Fruit fly (Drosophila melanogaster) whole organism, embryonic: Measurements from ENCODE around the gene Hmt4-20.

Source experiments
- Bdp1 ChIP-seq: fragments of 200-800 bp; sonication (Bioruptor generic); optimal IDR thresholded peaks from 3 replicates; lab custom pipeline; 2016; ENCODE audit warnings: missing biosample characterization, missing genetic modification characterization
- CG10147 ChIP-seq: fragments of 200-800 bp; sonication (Bioruptor generic); optimal IDR thresholded peaks from 2 replicates; lab custom pipeline; 2019; ENCODE audit warnings: missing biosample characterization, mild to moderate bottlenecking, missing genetic modification characterization, moderate library complexity
- CG11247 ChIP-seq: fragments of 200-800 bp; sonication (Bioruptor generic); IDR thresholded peaks from 2 replicates; pipeline ENCODE4 v1.3.6; 2022; ENCODE audit warnings: missing biosample characterization, missing genetic modification characterization
- CG12104 ChIP-seq: fragments of 200-800 bp; sonication (Bioruptor generic); optimal IDR thresholded peaks from 3 replicates; lab custom pipeline; 2016; ENCODE audit warnings: missing biosample characterization, missing genetic modification characterization
- CG12391 ChIP-seq: fragments of 200-800 bp; sonication (Bioruptor generic); optimal IDR thresholded peaks from 3 replicates; lab custom pipeline; 2018; ENCODE audit warnings: missing biosample characterization, mild to moderate bottlenecking, missing genetic modification characterization, moderate library complexity
- CG12659 ChIP-seq: fragments of 200-800 bp; sonication (Bioruptor generic); optimal IDR thresholded peaks from 3 replicates; lab custom pipeline; 2017; ENCODE audit warnings: mild to moderate bottlenecking, missing biosample characterization, missing genetic modification reagents, missing genetic modification characterization
- CG14667 ChIP-seq: fragments of 200-800 bp; sonication (Bioruptor generic); IDR thresholded peaks from 2 replicates; pipeline ENCODE4 v1.3.6; 2022; ENCODE audit warnings: missing biosample characterization, missing genetic modification characterization
- CG17385 ChIP-seq: fragments of 200-800 bp; sonication (Bioruptor generic); optimal IDR thresholded peaks from 3 replicates; lab custom pipeline; 2018; ENCODE audit warnings: missing biosample characterization, mild to moderate bottlenecking, missing genetic modification characterization
- CG2875 ChIP-seq: fragments of 200-800 bp; sonication (Bioruptor generic); optimal IDR thresholded peaks from 2 replicates; lab custom pipeline; 2017; ENCODE audit warnings: missing biosample characterization, mild to moderate bottlenecking, missing genetic modification characterization, missing genetic modification reagents
- CG2889 ChIP-seq: fragments of 200-800 bp; sonication (Bioruptor generic); IDR thresholded peaks from 3 replicates; pipeline ENCODE4 v1.3.6; 2022; ENCODE audit warnings: missing biosample characterization, missing genetic modification characterization
- CG3163 ChIP-seq: fragments of 200-800 bp; sonication (Bioruptor generic); optimal IDR thresholded peaks from 3 replicates; lab custom pipeline; 2016; ENCODE audit warnings: missing biosample characterization, missing genetic modification characterization
- CG34224 ChIP-seq: fragments of 200-800 bp; sonication (Bioruptor generic); IDR thresholded peaks from 3 replicates; pipeline ENCODE4 v1.3.6; 2022; ENCODE audit warnings: missing biosample characterization, missing genetic modification characterization; ENCODE audit not compliant: partially characterized antibody
- CG3847 ChIP-seq: fragments of 200-800 bp; sonication (Bioruptor generic); IDR thresholded peaks from 2 replicates; pipeline ENCODE4 v1.3.6; 2022; ENCODE audit warnings: missing biosample characterization, missing genetic modification characterization
- CG5953 ChIP-seq: fragments of 200-800 bp; sonication (Bioruptor generic); IDR thresholded peaks from 2 replicates; pipeline ENCODE4 v1.3.6; 2022; ENCODE audit warnings: missing biosample characterization, missing genetic modification characterization
- CG6689 ChIP-seq: fragments of 200-800 bp; sonication (Bioruptor generic); IDR thresholded peaks from 2 replicates; pipeline ENCODE4 v1.3.6; 2022; ENCODE audit warnings: missing biosample characterization, missing genetic modification characterization
- CG6813 ChIP-seq: fragments of 200-800 bp; sonication (Bioruptor generic); optimal IDR thresholded peaks from 2 replicates; lab custom pipeline; 2017; ENCODE audit warnings: missing biosample characterization, missing genetic modification characterization, mild to moderate bottlenecking, moderate library complexity, missing genetic modification reagents
- CG8089 ChIP-seq: fragments of 200-800 bp; sonication (Bioruptor generic); optimal IDR thresholded peaks from 3 replicates; lab custom pipeline; 2016; ENCODE audit warnings: missing biosample characterization, missing genetic modification characterization
- Camta ChIP-seq: fragments of 200-800 bp; sonication (Bioruptor generic); optimal IDR thresholded peaks from 2 replicates; lab custom pipeline; 2016; ENCODE audit warnings: missing biosample characterization, missing genetic modification characterization
- CkIIα-i1 ChIP-seq: fragments of 200-800 bp; sonication (Bioruptor generic); IDR thresholded peaks from 2 replicates; pipeline ENCODE4 v1.3.6; 2022; ENCODE audit warnings: missing biosample characterization, missing genetic modification characterization
- Dbx ChIP-seq: fragments of 200-800 bp; sonication (Bioruptor generic); IDR thresholded peaks from 3 replicates; pipeline ENCODE4 v1.3.6; 2022; ENCODE audit warnings: missing biosample characterization, missing genetic modification characterization
- Ets97D ChIP-seq: fragments of 200-800 bp; sonication (Bioruptor generic); optimal IDR thresholded peaks from 3 replicates; lab custom pipeline; 2016; ENCODE audit warnings: missing biosample characterization, missing genetic modification characterization
- Gsc ChIP-seq: fragments of 200-800 bp; sonication (Bioruptor generic); IDR thresholded peaks from 2 replicates; pipeline ENCODE4 v1.3.6; 2022; ENCODE audit warnings: missing biosample characterization, missing genetic modification characterization
- Hand ChIP-seq: fragments of 200-800 bp; sonication (Bioruptor generic); optimal IDR thresholded peaks from 2 replicates; lab custom pipeline; 2017; ENCODE audit warnings: mild to moderate bottlenecking, missing biosample characterization, missing genetic modification reagents, missing genetic modification characterization
- Lpt ChIP-seq: fragments of >200 bp; optimal IDR thresholded peaks from 2 replicates; lab custom pipeline; 2018; ENCODE audit warnings: missing biosample characterization, missing genetic modification characterization
- Meics ChIP-seq: fragments of 200-800 bp; sonication (Bioruptor generic); optimal IDR thresholded peaks from 2 replicates; lab custom pipeline; 2017; ENCODE audit warnings: missing biosample characterization, mild to moderate bottlenecking, missing genetic modification characterization
- Oli ChIP-seq: fragments of 200-800 bp; sonication (Bioruptor generic); optimal IDR thresholded peaks from 2 replicates; lab custom pipeline; 2018; ENCODE audit warnings: missing biosample characterization, mild to moderate bottlenecking, missing genetic modification characterization, moderate library complexity
- Rfx ChIP-seq: fragments of 200-800 bp; sonication (Bioruptor generic); IDR thresholded peaks from 2 replicates; pipeline ENCODE4 v1.3.6; 2022; ENCODE audit warnings: missing biosample characterization, missing genetic modification characterization
- Six4 ChIP-seq: fragments of 200-800 bp; sonication (Bioruptor generic); optimal IDR thresholded peaks from 2 replicates; lab custom pipeline; 2016; ENCODE audit warnings: missing biosample characterization, missing genetic modification characterization
- TFAM ChIP-seq: fragments of 200-800 bp; sonication (Bioruptor generic); optimal IDR thresholded peaks from 2 replicates; lab custom pipeline; 2017; ENCODE audit warnings: missing biosample characterization, missing genetic modification characterization, inconsistent platforms
- bbx ChIP-seq: fragments of 200-800 bp; sonication (Bioruptor generic); IDR thresholded peaks from 2 replicates; pipeline ENCODE4 v1.3.6; 2022; ENCODE audit warnings: missing biosample characterization, missing genetic modification characterization; ENCODE audit not compliant: partially characterized antibody
- bigmax ChIP-seq: fragments of 200-800 bp; sonication (Bioruptor generic); optimal IDR thresholded peaks from 2 replicates; lab custom pipeline; 2018; ENCODE audit warnings: missing biosample characterization, mild to moderate bottlenecking, missing genetic modification characterization
- btn ChIP-seq: fragments of 200-800 bp; sonication (Bioruptor generic); optimal IDR thresholded peaks from 2 replicates; lab custom pipeline; 2016; ENCODE audit warnings: missing biosample characterization, missing genetic modification characterization
- ci ChIP-seq: fragments of 200-800 bp; sonication (Bioruptor generic); IDR thresholded peaks from 3 replicates; pipeline ENCODE4 v1.3.6; 2022; ENCODE audit warnings: missing biosample characterization, missing genetic modification characterization
- crc ChIP-seq: fragments of 200-800 bp; sonication (Bioruptor generic); optimal IDR thresholded peaks from 2 replicates; lab custom pipeline; 2016; ENCODE audit warnings: missing biosample characterization, missing genetic modification characterization
- dm ChIP-seq: fragments of 200-800 bp; sonication (Bioruptor generic); optimal IDR thresholded peaks from 3 replicates; lab custom pipeline; 2016; ENCODE audit warnings: missing biosample characterization, missing genetic modification characterization
- dysf ChIP-seq: fragments of 200-800 bp; sonication (Bioruptor generic); IDR thresholded peaks from 3 replicates; pipeline ENCODE4 v1.3.6; 2022; ENCODE audit warnings: missing biosample characterization, missing genetic modification characterization
- ems ChIP-seq: fragments of 200-800 bp; sonication (Bioruptor generic); optimal IDR thresholded peaks from 3 replicates; lab custom pipeline; 2016; ENCODE audit warnings: missing biosample characterization, missing genetic modification characterization
- exex ChIP-seq: fragments of 200-800 bp; sonication (Bioruptor generic); optimal IDR thresholded peaks from 4 replicates; lab custom pipeline; 2018; ENCODE audit warnings: missing biosample characterization, mild to moderate bottlenecking, missing genetic modification characterization, moderate library complexity
- ftz-f1 ChIP-seq: fragments of 200-800 bp; sonication (Bioruptor generic); optimal IDR thresholded peaks from 2 replicates; lab custom pipeline; 2016; ENCODE audit warnings: missing biosample characterization, missing genetic modification characterization
- gt ChIP-seq: fragments of 200-800 bp; sonication (Bioruptor generic); IDR thresholded peaks from 2 replicates; pipeline ENCODE4 v1.3.6; 2022; ENCODE audit warnings: missing biosample characterization, missing genetic modification characterization
- pfk ChIP-seq: fragments of 200-800 bp; sonication (Bioruptor generic); optimal IDR thresholded peaks from 2 replicates; lab custom pipeline; 2018; ENCODE audit warnings: missing biosample characterization, mild to moderate bottlenecking, missing genetic modification characterization, moderate library complexity
- prd ChIP-seq, 3 experiments: fragments of >200 bp in 2 of 3; fragments of 200-800 bp in 1 of 3; sonication (Bioruptor generic) in 1 of 3; optimal IDR thresholded peaks in 2 of 3; IDR thresholded peaks in 1 of 3; 2 replicates in 2 of 3; 3 replicates in 1 of 3; pipeline versions ENCODE4 v1.3.6 to Lab custom; 2017 to 2022; ENCODE audit warnings: missing biosample characterization in 1 of 3, missing genetic modification characterization in 1 of 3
- ranshi ChIP-seq: fragments of 200-800 bp; sonication (Bioruptor generic); IDR thresholded peaks from 2 replicates; pipeline ENCODE4 v1.3.6; 2022; ENCODE audit warnings: missing biosample characterization, missing genetic modification characterization
- seq ChIP-seq: fragments of 200-800 bp; sonication (Bioruptor generic); IDR thresholded peaks from 2 replicates; pipeline ENCODE4 v1.3.6; 2022; ENCODE audit warnings: missing biosample characterization, missing genetic modification characterization
- sr ChIP-seq: fragments of 200-800 bp; sonication (Bioruptor generic); IDR thresholded peaks from 3 replicates; pipeline ENCODE4 v1.3.6; 2022; ENCODE audit warnings: missing biosample characterization, missing genetic modification characterization
- stc ChIP-seq: fragments of 200-800 bp; sonication (Bioruptor generic); IDR thresholded peaks from 2 replicates; pipeline ENCODE4 v1.3.6; 2022; ENCODE audit warnings: missing biosample characterization, missing genetic modification characterization
- tin ChIP-seq: fragments of 200-800 bp; sonication (Bioruptor generic); optimal IDR thresholded peaks from 3 replicates; lab custom pipeline; 2016; ENCODE audit warnings: missing biosample characterization, missing genetic modification characterization
- usp ChIP-seq: fragments of >200 bp; optimal IDR thresholded peaks from 2 replicates; lab custom pipeline; 2017; ENCODE audit warnings: missing biosample characterization, missing genetic modification characterization
- z ChIP-seq: fragments of 200-800 bp; sonication (Bioruptor generic); IDR thresholded peaks from 3 replicates; pipeline ENCODE4 v1.3.6; 2022; ENCODE audit warnings: missing biosample characterization, missing genetic modification characterization
- zen2 ChIP-seq: fragments of 200-800 bp; sonication (Bioruptor generic); IDR thresholded peaks from 3 replicates; pipeline ENCODE4 v1.3.6; 2022; ENCODE audit warnings: missing biosample characterization, missing genetic modification characterization; ENCODE audit not compliant: partially characterized antibody
- zfh2 ChIP-seq: fragments of 200-800 bp; sonication (Bioruptor generic); optimal IDR thresholded peaks from 2 replicates; lab custom pipeline; 2016; ENCODE audit warnings: missing biosample characterization, missing genetic modification characterization

The Hmt4-20 gene

DNA sequence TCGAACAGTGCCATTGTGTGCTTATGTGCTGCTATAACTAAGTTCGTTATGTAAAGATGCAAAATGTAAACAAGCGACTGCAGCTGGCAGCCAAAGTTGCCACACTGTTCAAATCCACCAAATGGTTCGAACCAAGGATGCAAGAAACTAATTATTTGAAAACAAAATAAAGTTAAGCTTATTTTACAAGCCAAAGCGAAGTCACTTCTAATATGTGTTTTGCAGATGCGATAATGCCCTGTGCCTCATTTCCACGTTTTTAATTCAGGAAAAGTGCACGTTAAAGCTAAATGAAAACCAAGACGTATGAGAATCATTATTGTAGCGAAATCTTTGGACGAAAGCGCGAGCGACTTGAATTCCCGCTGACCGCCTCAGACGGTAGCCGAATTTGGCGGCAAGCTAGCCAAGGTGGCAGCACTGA lies 34.7 kb downstream of the Hmt4-20 start, which contains the start of the genes CG13365 and Vsp37A (continued):
- TF ChIP-seq CG2875 (GFP tag; lab: Kevin White, UChicago): peak; percentile 34
- peak; percentile 39; the same call in 1 of the 2 replicates for TF ChIP-seq Rfx (GFP tag; lab: Robert Waterston, UW)
- peak; percentile 14 for TF ChIP-seq CG8089 (GFP tag; lab: Kevin White, UChicago)
- 0 out of 3 replicates have a peak, but pooled peaks have one; percentile 40 for TF ChIP-seq Dbx
- no peak for TF ChIP-seq stc (GFP tag; lab: Robert Waterston, UW)
- no peak for TF ChIP-seq ranshi
- no peak for TF ChIP-seq usp
- TF ChIP-seq CG11247 (GFP tag; lab: Robert Waterston, UW): 0 out of 2 replicates have a peak, but pooled peaks have one; percentile 16
- peak; percentile 39 for TF ChIP-seq dm
- no peak for TF ChIP-seq CG6813 (GFP tag; lab: Kevin White, UChicago)
- peak; percentile 45 for TF ChIP-seq Camta (GFP tag; lab: Kevin White, UChicago)
- TF ChIP-seq zfh2: peak; percentile 51
- no peak for TF ChIP-seq CkIIα-i1 (GFP tag; lab: Robert Waterston, UW)
- TF ChIP-seq seq: no peak
- peak; percentile 40 for TF ChIP-seq Bdp1 (GFP tag; lab: Kevin White, UChicago)
- TF ChIP-seq CG6689 (GFP tag; lab: Robert Waterston, UW): peak; percentile 30; the same call in 1 of the 2 replicates
- no peak for TF ChIP-seq crc
- no peak for TF ChIP-seq Gsc (GFP tag; lab: Robert Waterston, UW)
- peak; percentile 23 for TF ChIP-seq btn (GFP tag; lab: Kevin White, UChicago)
- TF ChIP-seq ems (GFP tag; lab: Kevin White, UChicago): peak; percentile 17
- TF ChIP-seq dysf (GFP tag; lab: Robert Waterston, UW): no peak; the same call in 2 of the 3 replicates
- TF ChIP-seq CG2889 (GFP tag; lab: Robert Waterston, UW): no peak
- peak; percentile 52 for TF ChIP-seq CG12391 (tag; lab: Kevin White, UChicago)
- no peak for TF ChIP-seq gt (GFP tag; lab: Robert Waterston, UW)
- no peak for TF ChIP-seq bigmax (GFP tag; lab: Kevin White, UChicago)
- peak; percentile 47 for TF ChIP-seq Ets97D (GFP tag; lab: Kevin White, UChicago)
- peak; percentile 66; the same call in 2 of the 3 replicates for TF ChIP-seq ci (GFP tag; lab: Robert Waterston, UW)
- TF ChIP-seq TFAM (GFP tag; lab: Kevin White, UChicago): no peak
- TF ChIP-seq CG17385 (GFP tag; lab: Kevin White, UChicago): peak; percentile 31
- no peak for TF ChIP-seq pfk (GFP tag; lab: Kevin White, UChicago)
- TF ChIP-seq sr (GFP tag; lab: Robert Waterston, UW): no peak
- TF ChIP-seq Six4: peak; percentile 16
- TF ChIP-seq prd (optimal IDR thresholded peaks at IDR 0.05; lab: Kevin White, UChicago): no peak
- peak; percentile 46; the same call in 2 of the 3 replicates for TF ChIP-seq prd (GFP tag; IDR thresholded peaks at IDR 0.05; lab: Robert Waterston, UW)
- TF ChIP-seq exex (tag; lab: Kevin White, UChicago): peak; percentile 21
- no peak for TF ChIP-seq bbx (GFP tag; lab: Robert Waterston, UW)
- TF ChIP-seq z (GFP tag; lab: Robert Waterston, UW): no peak
- no peak for TF ChIP-seq CG14667 (GFP tag; lab: Robert Waterston, UW)
- peak; percentile 44 for TF ChIP-seq Meics (GFP tag; lab: Kevin White, UChicago)
- peak; percentile 29 for TF ChIP-seq CG10147 (GFP tag; lab: Kevin White, UChicago)
- TF ChIP-seq CG3163 (GFP tag; lab: Kevin White, UChicago): peak; percentile 4
- no peak for TF ChIP-seq CG12104 (GFP tag; lab: Kevin White, UChicago)
- TF ChIP-seq Lpt (GFP tag; lab: Kevin White, UChicago): no peak
- no peak for TF ChIP-seq zen2 (GFP tag; lab: Robert Waterston, UW)
- no peak for TF ChIP-seq ftz-f1 (GFP tag; lab: Kevin White, UChicago)
- no peak for TF ChIP-seq CG34224
- TF ChIP-seq Hand (GFP tag; lab: Kevin White, UChicago): no peak
- peak; percentile 65 for TF ChIP-seq CG3847
- TF ChIP-seq CG5953 (GFP tag; lab: Robert Waterston, UW): no peak
- peak; percentile 65 for TF ChIP-seq CG12659
- TF ChIP-seq Oli (tag; lab: Kevin White, UChicago): no peak
- TF ChIP-seq tin (GFP tag; lab: Kevin White, UChicago): peak; percentile 36
